Worm (Caenorhabditis elegans): ENCODE data around the gene F11G11.14.

F11G11.14 gene

ce11 chrII:4854761-4855160 is 8.7 kb upstream of the F11G11.14 start:
- TF ChIP-seq daf-16 (GFP tag; optimal IDR thresholded peaks at IDR 0.05) (no peak), daf-16 (tag; optimal IDR thresholded peaks at IDR 0.05) (peak; percentile 11), duxl-1 (tag; optimal IDR thresholded peaks at IDR 0.05; ENCODE audit: poor library complexity) (no peak), unc-62 (GFP tag; optimal IDR thresholded peaks at IDR 0.05 in 1 of 2) (peak in 1 of 2 experiments; percentile 60), unc-62 (tag; optimal IDR thresholded peaks at IDR 0.05) (no peak), nhr-28 (tag; optimal IDR thresholded peaks at IDR 0.05) (peak; percentile 18)

ce11 chrII:4855489-4855888 is 8.0 kb upstream of the F11G11.14 start:
- TF ChIP-seq skn-1 (tag; optimal IDR thresholded peaks at IDR 0.05), result no peak
- no peak for TF ChIP-seq lin-38 (GFP tag; IDR thresholded peaks at IDR 0.05)
- TF ChIP-seq tag-97 (GFP tag; IDR thresholded peaks at IDR 0.05), result 0 out of 2 replicates have a peak, but pooled peaks have one; percentile 75
- no peak for TF ChIP-seq daf-19 (GFP tag; conservative IDR thresholded peaks at IDR 0.05)
- TF ChIP-seq jun-1 (tag; optimal IDR thresholded peaks at IDR 0.05), result no peak
- TF ChIP-seq gei-8 (GFP tag; optimal IDR thresholded peaks at IDR 0.05), result no peak
- TF ChIP-seq aha-1 (tag), result peak; percentile 90
- peak; percentile 13 for TF ChIP-seq dpl-1 (GFP tag; optimal IDR thresholded peaks at IDR 0.05)
- TF ChIP-seq ces-1 (GFP tag; optimal IDR thresholded peaks at IDR 0.05), result peak; percentile 48
- TF ChIP-seq dmd-6 (GFP tag; IDR thresholded peaks at IDR 0.05), result 0 out of 2 replicates have a peak, but pooled peaks have one; percentile 9
- TF ChIP-seq duxl-1 (tag; optimal IDR thresholded peaks at IDR 0.05; ENCODE audit: poor library complexity), result no peak

ce11 chrII:4856113-4856512 is 7.4 kb upstream of the F11G11.14 start:
- no peak for TF ChIP-seq egl-27 (tag; optimal IDR thresholded peaks at IDR 0.05)
- no peak for TF ChIP-seq ztf-7 (tag; optimal IDR thresholded peaks at IDR 0.05)
- TF ChIP-seq dve-1 (tag; optimal IDR thresholded peaks at IDR 0.05; ENCODE audit: insufficient read depth), result peak; percentile 48
- TF ChIP-seq ama-1 (optimal IDR thresholded peaks at IDR 0.05), result no peak
- TF ChIP-seq vab-7 (GFP tag; IDR thresholded peaks at IDR 0.05), result no peak
- peak; percentile 17 for TF ChIP-seq nhr-11 (tag; optimal IDR thresholded peaks at IDR 0.05)
- TF ChIP-seq jun-1 (tag; optimal IDR thresholded peaks at IDR 0.05), result no peak
- TF ChIP-seq aly-2 (tag; optimal IDR thresholded peaks at IDR 0.05), result no peak
- TF ChIP-seq snpc-4 (tag; optimal IDR thresholded peaks at IDR 0.05), result no peak
- no peak for TF ChIP-seq nhr-102 (tag; optimal IDR thresholded peaks at IDR 0.05)
- no peak for TF ChIP-seq nhr-237 (tag; optimal IDR thresholded peaks at IDR 0.05)
- no peak for TF ChIP-seq unc-39 (tag; optimal IDR thresholded peaks at IDR 0.05)
- TF ChIP-seq nhr-28 (tag; optimal IDR thresholded peaks at IDR 0.05), result peak; percentile 14
- TF ChIP-seq ceh-62 (tag; optimal IDR thresholded peaks at IDR 0.05), result no peak
- TF ChIP-seq ZK337.2 (GFP tag; IDR thresholded peaks at IDR 0.05), result no peak
- TF ChIP-seq nhr-6 (tag; optimal IDR thresholded peaks at IDR 0.05), result no peak
- no peak for TF ChIP-seq lin-39 (tag; optimal IDR thresholded peaks at IDR 0.05)
- TF ChIP-seq dmd-6 (GFP tag; IDR thresholded peaks at IDR 0.05), result peak; percentile 24; the same call in 1 of the 2 replicates
- peak; percentile 11 for TF ChIP-seq mep-1 (tag; optimal IDR thresholded peaks at IDR 0.05)
- TF ChIP-seq lin-1 (GFP tag; IDR thresholded peaks at IDR 0.05), result no peak
- no peak for TF ChIP-seq D1046.2 (GFP tag; IDR thresholded peaks at IDR 0.05)
- no peak for TF ChIP-seq zip-11 (GFP tag; IDR thresholded peaks at IDR 0.05)
- TF ChIP-seq madf-5 (GFP tag; IDR thresholded peaks at IDR 0.05), result no peak
- TF ChIP-seq hif-1 (tag; optimal IDR thresholded peaks at IDR 0.05), result no peak
- TF ChIP-seq tra-1 (GFP tag; IDR thresholded peaks at IDR 0.05), result no peak
- TF ChIP-seq pha-4 (GFP tag; IDR thresholded peaks at IDR 0.05), result no peak
- no peak for TF ChIP-seq pha-4 (tag; optimal IDR thresholded peaks at IDR 0.05)
- no peak for TF ChIP-seq pqm-1 (tag; optimal IDR thresholded peaks at IDR 0.05)
- no peak for TF ChIP-seq spr-3 (GFP tag; optimal IDR thresholded peaks at IDR 0.05)
- no peak for TF ChIP-seq daf-19 (GFP tag; conservative IDR thresholded peaks at IDR 0.05)
- no peak for TF ChIP-seq ceh-82 (tag; optimal IDR thresholded peaks at IDR 0.05)
- no peak for TF ChIP-seq hmg-1.1 (GFP tag; IDR thresholded peaks at IDR 0.05)
- TF ChIP-seq ceh-20 (GFP tag; IDR thresholded peaks at IDR 0.05), result no peak
- no peak for TF ChIP-seq F49E8.2 (tag; optimal IDR thresholded peaks at IDR 0.05; ENCODE audit: borderline replicate concordance)
- no peak for TF ChIP-seq lin-29 (GFP tag; IDR thresholded peaks at IDR 0.05)
- no peak for TF ChIP-seq mes-2 (tag; optimal IDR thresholded peaks at IDR 0.05; ENCODE audit: poor library complexity, severe bottlenecking)
- TF ChIP-seq fos-1 (tag; optimal IDR thresholded peaks at IDR 0.05), result no peak
- no peak for TF ChIP-seq mxl-2 (GFP tag; conservative IDR thresholded peaks at IDR 0.05)
